Worm (Caenorhabditis elegans) whole organism, mixed stage, embryonic: ENCODE data around the gene T04C12.11.

Experiments used
- nhr-237 ChIP-seq: fragments of 150-350 bp; optimal IDR thresholded peaks from 2 replicates; lab custom pipeline; 2014; ENCODE audit warnings: missing biosample characterization, missing genetic modification characterization
- nhr-28 ChIP-seq: fragments of 150-350 bp; optimal IDR thresholded peaks from 2 replicates; lab custom pipeline; 2014; ENCODE audit warnings: missing biosample characterization, missing genetic modification characterization
- unc-62 ChIP-seq: fragments of 150-350 bp; optimal IDR thresholded peaks from 2 replicates; lab custom pipeline; 2014; ENCODE audit warnings: missing biosample characterization, missing genetic modification reagents, missing genetic modification characterization

DNA sequence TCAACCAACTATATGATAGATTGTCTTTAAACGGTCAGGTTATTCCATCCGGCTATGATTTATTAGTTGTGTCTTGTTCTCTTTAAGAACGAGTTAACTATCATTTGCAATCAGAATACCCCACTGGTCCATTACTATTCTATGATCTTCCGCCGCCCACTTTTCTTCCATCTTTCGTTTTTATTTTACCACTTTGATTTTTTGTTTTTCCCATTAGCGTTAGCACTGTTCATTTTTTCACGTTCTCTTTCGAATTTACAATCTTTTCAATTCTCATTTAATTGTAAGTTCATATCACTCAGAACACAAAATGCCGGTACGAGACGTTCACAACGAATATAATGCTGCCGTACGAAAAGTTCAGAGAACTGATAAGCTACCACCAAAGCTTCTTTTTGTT is 6.3 kb downstream of the T04C12.11 start, which contains the start of gene T04C12.7:
- TF ChIP-seq unc-62 (GFP tag; lab: Kevin White, UChicago), result no peak
- TF ChIP-seq nhr-28 (tag; lab: Kevin White, UChicago), result no peak
- no peak for TF ChIP-seq nhr-237 (tag; lab: Kevin White, UChicago)
